Fruit fly (Drosophila melanogaster) whole organism, embryonic: ENCODE measurements around the gene Ak1.

Source experiments
- Ada2b ChIP-seq: fragments of 200-800 bp; sonication (Bioruptor generic); IDR thresholded peaks from 2 replicates; pipeline ENCODE4 v1.3.6; 2022; ENCODE audit warnings: missing biosample characterization, missing genetic modification characterization
- Bgb ChIP-seq: fragments of 200-800 bp; sonication (Bioruptor generic); IDR thresholded peaks from 2 replicates; pipeline ENCODE4 v1.3.6; 2022; ENCODE audit warnings: missing biosample characterization, missing genetic modification characterization; ENCODE audit not compliant: partially characterized antibody
- CG10267 ChIP-seq: fragments of 200-800 bp; sonication (Bioruptor generic); optimal IDR thresholded peaks from 2 replicates; lab custom pipeline; 2018; ENCODE audit warnings: missing biosample characterization, mild to moderate bottlenecking, missing genetic modification characterization, moderate library complexity
- CG10274 ChIP-seq: fragments of 200-800 bp; sonication (Bioruptor generic); optimal IDR thresholded peaks from 3 replicates; lab custom pipeline; 2017; ENCODE audit warnings: missing biosample characterization, mild to moderate bottlenecking, missing genetic modification characterization
- CG11093 ChIP-seq: fragments of 200-800 bp; sonication (Bioruptor generic); IDR thresholded peaks from 3 replicates; pipeline ENCODE4 v1.3.6; 2022; ENCODE audit warnings: missing biosample characterization, missing genetic modification characterization
- CG12219 ChIP-seq: fragments of 200-800 bp; sonication (Bioruptor generic); optimal IDR thresholded peaks from 3 replicates; lab custom pipeline; 2018; ENCODE audit warnings: missing biosample characterization, mild to moderate bottlenecking, missing genetic modification characterization
- CG1233 ChIP-seq: fragments of 200-800 bp; sonication (Bioruptor generic); optimal IDR thresholded peaks from 4 replicates; lab custom pipeline; 2018; ENCODE audit warnings: missing biosample characterization, mild to moderate bottlenecking, missing genetic modification characterization
- CG12391 ChIP-seq: fragments of 200-800 bp; sonication (Bioruptor generic); optimal IDR thresholded peaks from 3 replicates; lab custom pipeline; 2018; ENCODE audit warnings: missing biosample characterization, mild to moderate bottlenecking, missing genetic modification characterization, moderate library complexity
- CG12659 ChIP-seq: fragments of 200-800 bp; sonication (Bioruptor generic); optimal IDR thresholded peaks from 3 replicates; lab custom pipeline; 2017; ENCODE audit warnings: mild to moderate bottlenecking, missing biosample characterization, missing genetic modification reagents, missing genetic modification characterization
- CG13424 ChIP-seq: fragments of 200-800 bp; sonication (Bioruptor generic); optimal IDR thresholded peaks from 2 replicates; lab custom pipeline; 2019; ENCODE audit warnings: missing biosample characterization, mild to moderate bottlenecking, missing genetic modification characterization, moderate library complexity
- CG18764 ChIP-seq: fragments of 200-800 bp; sonication (Bioruptor generic); optimal IDR thresholded peaks from 3 replicates; lab custom pipeline; 2016; ENCODE audit warnings: missing biosample characterization, missing genetic modification characterization
- CG32532 ChIP-seq: fragments of 200-800 bp; sonication (Bioruptor generic); IDR thresholded peaks from 2 replicates; pipeline ENCODE4 v1.3.6; 2022; ENCODE audit warnings: missing biosample characterization, missing genetic modification characterization
- CG32767 ChIP-seq: fragments of 200-800 bp; sonication (Bioruptor generic); IDR thresholded peaks from 2 replicates; pipeline ENCODE4 v1.3.6; 2022; ENCODE audit warnings: missing biosample characterization, missing genetic modification characterization
- CG6791 ChIP-seq: fragments of 200-800 bp; sonication (Bioruptor generic); IDR thresholded peaks from 3 replicates; pipeline ENCODE4 v1.3.6; 2022; ENCODE audit warnings: missing biosample characterization, missing genetic modification characterization; ENCODE audit not compliant: partially characterized antibody
- CG6813 ChIP-seq: fragments of 200-800 bp; sonication (Bioruptor generic); optimal IDR thresholded peaks from 2 replicates; lab custom pipeline; 2017; ENCODE audit warnings: missing biosample characterization, missing genetic modification characterization, mild to moderate bottlenecking, moderate library complexity, missing genetic modification reagents
- CG7839 ChIP-seq: fragments of 200-800 bp; sonication (Bioruptor generic); optimal IDR thresholded peaks from 3 replicates; lab custom pipeline; 2018; ENCODE audit warnings: missing biosample characterization, mild to moderate bottlenecking, missing genetic modification characterization, moderate library complexity
- CG7963 ChIP-seq: fragments of 200-800 bp; sonication (Bioruptor generic); IDR thresholded peaks from 3 replicates; pipeline ENCODE4 v1.3.6; 2022; ENCODE audit warnings: missing biosample characterization, missing genetic modification characterization; ENCODE audit not compliant: partially characterized antibody
- CG8359 ChIP-seq: fragments of 200-800 bp; sonication (Bioruptor generic); optimal IDR thresholded peaks from 2 replicates; lab custom pipeline; 2017; ENCODE audit warnings: missing biosample characterization, mild to moderate bottlenecking, missing genetic modification characterization, borderline replicate concordance
- CG8388 ChIP-seq: fragments of 200-800 bp; sonication (Bioruptor generic); optimal IDR thresholded peaks from 2 replicates; lab custom pipeline; 2019; ENCODE audit warnings: missing biosample characterization, mild to moderate bottlenecking, missing genetic modification characterization, moderate library complexity
- CG9727 ChIP-seq: fragments of 200-800 bp; sonication (Bioruptor generic); optimal IDR thresholded peaks from 3 replicates; lab custom pipeline; 2017; ENCODE audit warnings: missing biosample characterization, mild to moderate bottlenecking, missing genetic modification characterization
- CG9932 ChIP-seq: fragments of 200-800 bp; sonication (Bioruptor generic); IDR thresholded peaks from 2 replicates; pipeline ENCODE4 v1.3.6; 2022; ENCODE audit warnings: missing biosample characterization, missing genetic modification characterization
- CHES-1-like ChIP-seq: fragments of 200-800 bp; sonication (Bioruptor generic); optimal IDR thresholded peaks from 2 replicates; lab custom pipeline; 2016; ENCODE audit warnings: missing biosample characterization, missing genetic modification characterization
- Hmr ChIP-seq: fragments of 200-800 bp; sonication (Bioruptor generic); optimal IDR thresholded peaks from 3 replicates; lab custom pipeline; 2017; ENCODE audit warnings: mild to moderate bottlenecking, missing biosample characterization, missing genetic modification reagents, missing genetic modification characterization
- Hr51 ChIP-seq, 2 experiments: fragments of 200-800 bp; sonication (Bioruptor generic); optimal IDR thresholded peaks; 2 replicates in 1 of 2; 3 replicates in 1 of 2; lab custom pipeline; 2016 to 2018; ENCODE audit warnings: missing biosample characterization in 2 of 2, missing genetic modification characterization in 2 of 2, mild to moderate bottlenecking in 1 of 2, moderate library complexity in 1 of 2
- Lim3 ChIP-seq: fragments of 200-800 bp; sonication (Bioruptor generic); IDR thresholded peaks from 2 replicates; pipeline ENCODE4 v1.3.6; 2022; ENCODE audit warnings: missing biosample characterization, missing genetic modification characterization
- Myb ChIP-seq: fragments of 200-800 bp; sonication (Bioruptor generic); optimal IDR thresholded peaks from 2 replicates; lab custom pipeline; 2016; ENCODE audit warnings: missing biosample characterization, missing genetic modification characterization
- YL-1 ChIP-seq: fragments of 200-800 bp; sonication (Bioruptor generic); optimal IDR thresholded peaks from 3 replicates; lab custom pipeline; 2017; ENCODE audit warnings: missing biosample characterization, mild to moderate bottlenecking, missing genetic modification characterization
- ac ChIP-seq: fragments of 200-800 bp; sonication (Bioruptor generic); optimal IDR thresholded peaks from 3 replicates; lab custom pipeline; 2017; ENCODE audit warnings: missing biosample characterization, mild to moderate bottlenecking, missing genetic modification characterization
- bbx ChIP-seq: fragments of 200-800 bp; sonication (Bioruptor generic); IDR thresholded peaks from 2 replicates; pipeline ENCODE4 v1.3.6; 2022; ENCODE audit warnings: missing biosample characterization, missing genetic modification characterization; ENCODE audit not compliant: partially characterized antibody
- cas ChIP-seq: fragments of 200-800 bp; sonication (Bioruptor generic); IDR thresholded peaks from 2 replicates; pipeline ENCODE4 v1.3.6; 2022; ENCODE audit warnings: missing biosample characterization, missing genetic modification characterization
- chinmo ChIP-seq: fragments of 200-800 bp; sonication (Bioruptor generic); IDR thresholded peaks from 4 replicates; pipeline ENCODE4 v1.3.6; 2022; ENCODE audit warnings: missing biosample characterization, missing genetic modification characterization; ENCODE audit not compliant: partially characterized antibody
- chm ChIP-seq: fragments of 200-800 bp; sonication (Bioruptor generic); IDR thresholded peaks from 2 replicates; pipeline ENCODE4 v1.3.6; 2022; ENCODE audit warnings: missing biosample characterization, missing genetic modification characterization
- corto ChIP-seq: fragments of 200-800 bp; sonication (Bioruptor generic); optimal IDR thresholded peaks from 2 replicates; lab custom pipeline; 2016; ENCODE audit warnings: missing biosample characterization, mild to moderate bottlenecking, missing genetic modification characterization, moderate library complexity
- dimm ChIP-seq: fragments of 200-800 bp; sonication (Bioruptor generic); IDR thresholded peaks from 2 replicates; pipeline ENCODE4 v1.3.6; 2022; ENCODE audit warnings: missing biosample characterization, missing genetic modification characterization
- gsb ChIP-seq: fragments of 200-800 bp; sonication (Bioruptor generic); IDR thresholded peaks from 2 replicates; pipeline ENCODE4 v1.3.6; 2022; ENCODE audit warnings: missing biosample characterization, missing genetic modification characterization
- ind ChIP-seq: fragments of 200-800 bp; sonication (Bioruptor generic); optimal IDR thresholded peaks from 3 replicates; lab custom pipeline; 2016; ENCODE audit warnings: missing biosample characterization, missing genetic modification characterization
- insv ChIP-seq, 2 experiments: fragments of 200-800 bp; sonication (Bioruptor generic); optimal IDR thresholded peaks; 3 replicates each; lab custom pipeline; 2016 to 2018; ENCODE audit warnings: missing biosample characterization in 2 of 2, missing genetic modification characterization in 2 of 2
- kay ChIP-seq: fragments of 200-800 bp; sonication (Bioruptor generic); optimal IDR thresholded peaks from 2 replicates; lab custom pipeline; 2016; ENCODE audit warnings: missing biosample characterization, missing genetic modification characterization
- psq ChIP-seq: fragments of 200-800 bp; sonication (Bioruptor generic); optimal IDR thresholded peaks from 2 replicates; lab custom pipeline; 2017; ENCODE audit warnings: missing biosample characterization, missing genetic modification characterization
- ro ChIP-seq: fragments of 200-800 bp; sonication (Bioruptor generic); IDR thresholded peaks from 2 replicates; pipeline ENCODE4 v1.3.6; 2022; ENCODE audit warnings: missing biosample characterization, missing genetic modification characterization
- row ChIP-seq: fragments of 200-800 bp; sonication (Bioruptor generic); IDR thresholded peaks from 3 replicates; pipeline ENCODE4 v1.3.6; 2022; ENCODE audit warnings: missing biosample characterization, missing genetic modification characterization
- sens ChIP-seq: fragments of 200-800 bp; sonication (Bioruptor generic); peaks from one replicate; lab custom pipeline; 2016; ENCODE audit warnings: missing biosample characterization, missing genetic modification characterization
- sisA ChIP-seq: fragments of 200-800 bp; sonication (Bioruptor generic); IDR thresholded peaks from 2 replicates; pipeline ENCODE4 v1.3.6; 2022; ENCODE audit warnings: missing biosample characterization, missing genetic modification characterization
- stc ChIP-seq: fragments of 200-800 bp; sonication (Bioruptor generic); IDR thresholded peaks from 2 replicates; pipeline ENCODE4 v1.3.6; 2022; ENCODE audit warnings: missing biosample characterization, missing genetic modification characterization
- tap ChIP-seq: fragments of 200-800 bp; optimal IDR thresholded peaks from 3 replicates; lab custom pipeline; 2019; ENCODE audit warnings: missing biosample characterization, mild to moderate bottlenecking, missing genetic modification characterization, moderate library complexity
- vnd ChIP-seq: fragments of 200-800 bp; sonication (Bioruptor generic); IDR thresholded peaks from 3 replicates; pipeline ENCODE4 v1.3.6; 2022; ENCODE audit warnings: missing biosample characterization, missing genetic modification characterization; ENCODE audit not compliant: partially characterized antibody
- vvl ChIP-seq: fragments of 200-800 bp; sonication (Bioruptor generic); IDR thresholded peaks from 2 replicates; pipeline ENCODE4 v1.3.6; 2022; ENCODE audit warnings: missing biosample characterization, missing genetic modification characterization
- wor ChIP-seq: fragments of 200-800 bp; sonication (Bioruptor generic); IDR thresholded peaks from 2 replicates; pipeline ENCODE4 v1.3.6; 2022; ENCODE audit warnings: missing biosample characterization, missing genetic modification characterization

Ak1 gene

DNA sequence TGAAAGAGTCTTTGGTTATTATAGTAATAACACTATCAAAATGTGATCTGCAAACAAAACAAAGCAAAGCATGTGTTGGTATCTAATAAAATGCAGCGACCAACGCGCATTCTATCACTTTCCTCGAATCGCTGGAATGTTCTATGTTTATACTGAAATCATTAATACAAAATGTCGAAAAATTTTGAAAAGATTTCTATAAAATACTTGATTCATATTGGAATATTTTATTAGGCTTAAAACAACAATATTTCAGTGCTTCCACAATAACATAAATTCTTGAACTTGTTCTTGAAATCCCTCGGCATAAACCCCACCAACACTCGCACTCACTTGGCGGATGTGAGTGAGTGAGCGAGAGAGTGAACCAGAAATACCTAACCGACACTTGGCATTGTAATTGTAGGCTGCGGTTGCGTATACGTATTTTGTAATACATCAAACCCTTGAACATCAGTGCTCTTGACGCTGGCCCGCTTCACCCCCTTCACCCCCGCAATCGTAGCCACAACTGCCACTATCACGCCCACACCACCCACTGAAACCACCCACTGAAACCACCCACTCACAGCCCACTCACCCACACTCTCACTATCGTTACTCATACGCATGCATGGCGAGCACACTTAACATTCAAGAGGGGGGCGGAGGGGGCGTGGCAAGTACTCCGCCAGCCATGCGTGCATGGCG, 19.2 kb upstream of the Ak1 start (continued):
- TF ChIP-seq corto (GFP tag; lab: Kevin White, UChicago) (no peak), cas (GFP tag; lab: Robert Waterston, UW) (no peak), ac (GFP tag; lab: Kevin White, UChicago) (no peak), CG6791 (GFP tag; lab: Robert Waterston, UW) (no peak), sisA (GFP tag; lab: Robert Waterston, UW) (0 out of 2 replicates have a peak, but pooled peaks have one; percentile 6), insv (GFP tag; optimal IDR thresholded peaks at IDR 0.05; lab: Kevin White, UChicago) (no peak), CG18764 (GFP tag; lab: Kevin White, UChicago) (no peak), CG6813 (GFP tag; lab: Kevin White, UChicago) (no peak), vvl (GFP tag; lab: Robert Waterston, UW) (peak; percentile 55; the same call in 1 of the 2 replicates), row (peak; percentile 60; the same call in 2 of the 3 replicates), CG7839 (peak; percentile 64), gsb (GFP tag; lab: Robert Waterston, UW) (peak; percentile 35; the same call in 1 of the 2 replicates), CG10267 (no peak), YL-1 (GFP tag; lab: Kevin White, UChicago) (no peak), Lim3 (GFP tag; lab: Robert Waterston, UW) (no peak), CG1233 (GFP tag; lab: Kevin White, UChicago) (peak; percentile 31), CG8359 (GFP tag; lab: Kevin White, UChicago) (no peak), dimm (GFP tag; lab: Robert Waterston, UW) (0 out of 2 replicates have a peak, but pooled peaks have one; percentile 9), psq (GFP tag; lab: Kevin White, UChicago) (no peak), CG9727 (GFP tag; lab: Kevin White, UChicago) (no peak), chinmo (peak; percentile 77; the same call in 2 of the 4 replicates), bbx (no peak), kay (GFP tag; lab: Kevin White, UChicago) (no peak), CG12219 (GFP tag; lab: Kevin White, UChicago) (peak; percentile 43), vnd (GFP tag; lab: Robert Waterston, UW) (no peak; the same call in 2 of the 3 replicates), CG7963 (GFP tag; lab: Robert Waterston, UW) (no peak), Myb (no peak), CG10274 (GFP tag; lab: Kevin White, UChicago) (no peak), wor (GFP tag; lab: Robert Waterston, UW) (0 out of 2 replicates have a peak, but pooled peaks have one; percentile 35), Hr51 (GFP tag; optimal IDR thresholded peaks at IDR 0.05; lab: Kevin White, UChicago) (peak in 1 of 2 experiments; percentile 62), Hmr (GFP tag; lab: Kevin White, UChicago) (peak; percentile 46), CG9932 (GFP tag; lab: Robert Waterston, UW) (no peak), Bgb (GFP tag; lab: Robert Waterston, UW) (peak; percentile 20; the same call in 1 of the 2 replicates), CG8388 (GFP tag; lab: Kevin White, UChicago) (no peak), CG32767 (GFP tag; lab: Robert Waterston, UW) (0 out of 2 replicates have a peak, but pooled peaks have one; percentile 21), ro (GFP tag; lab: Robert Waterston, UW) (no peak), CG12659 (GFP tag; lab: Kevin White, UChicago) (peak; percentile 7), CG13424 (peak; percentile 59), tap (tag; lab: Kevin White, UChicago) (peak; percentile 30), sens (peak; percentile 19), CG32532 (peak; percentile 39; the same call in 1 of the 2 replicates), CG11093 (GFP tag; lab: Robert Waterston, UW) (no peak), stc (GFP tag; lab: Robert Waterston, UW) (peak; percentile 58), CG12391 (peak; percentile 51), chm (GFP tag; lab: Robert Waterston, UW) (peak; percentile 39; the same call in 1 of the 2 replicates), CHES-1-like (no peak), ind (GFP tag; lab: Kevin White, UChicago) (no peak), Ada2b (GFP tag; lab: Robert Waterston, UW) (peak; percentile 42; the same call in 1 of the 2 replicates)
